Worm (Caenorhabditis elegans) whole organism, mixed stage, embryonic: ENCODE results near the gene Y102E9.3.

Source experiments
- bed-3 ChIP-seq: fragments of 200-800 bp; sonication (Bioruptor generic); optimal IDR thresholded peaks from 3 replicates; lab custom pipeline; 2018; ENCODE audit warnings: mild to moderate bottlenecking, missing genetic modification characterization, moderate library complexity, missing compliant biosample characterization
- ceh-83 ChIP-seq: fragments of 200-800 bp; sonication (Bioruptor generic); optimal IDR thresholded peaks from 2 replicates; lab custom pipeline; 2018; ENCODE audit warnings: mild to moderate bottlenecking, missing genetic modification characterization, missing compliant biosample characterization
- elt-1 ChIP-seq: sonication (generic microtip); optimal IDR thresholded peaks from 2 replicates; lab custom pipeline; 2017; ENCODE audit warnings: missing genetic modification characterization, mild to moderate bottlenecking, missing compliant biosample characterization, antibody characterized with exemption, moderate library complexity, borderline replicate concordance; ENCODE audit not compliant: insufficient read depth
- mab-5 ChIP-seq: fragments of 150-350 bp; optimal IDR thresholded peaks from 2 replicates; lab custom pipeline; 2014; ENCODE audit warnings: missing biosample characterization, missing genetic modification characterization
- nhr-12 ChIP-seq: fragments of 150-350 bp; optimal IDR thresholded peaks from 2 replicates; lab custom pipeline; 2014; ENCODE audit warnings: missing biosample characterization, missing genetic modification characterization
- nhr-237 ChIP-seq: fragments of 150-350 bp; optimal IDR thresholded peaks from 2 replicates; lab custom pipeline; 2014; ENCODE audit warnings: missing biosample characterization, missing genetic modification characterization
- nhr-28 ChIP-seq: fragments of 150-350 bp; optimal IDR thresholded peaks from 2 replicates; lab custom pipeline; 2014; ENCODE audit warnings: missing biosample characterization, missing genetic modification characterization
- nhr-76 ChIP-seq: sonication (generic microtip); optimal IDR thresholded peaks from 2 replicates; lab custom pipeline; 2017; ENCODE audit warnings: missing biosample characterization, missing genetic modification characterization
- pha-4 ChIP-seq: fragments of 150-350 bp; optimal IDR thresholded peaks from 2 replicates; lab custom pipeline; 2018; ENCODE audit warnings: missing biosample characterization, missing genetic modification reagents, missing genetic modification characterization
- snpc-4 ChIP-seq: fragments of 150-350 bp; optimal IDR thresholded peaks from 2 replicates; lab custom pipeline; 2014; ENCODE audit warnings: missing biosample characterization, missing genetic modification characterization
- unc-39 ChIP-seq: fragments of 150-350 bp; optimal IDR thresholded peaks from 2 replicates; lab custom pipeline; 2014; ENCODE audit warnings: missing biosample characterization, missing genetic modification characterization
- unc-62 ChIP-seq: fragments of 150-350 bp; optimal IDR thresholded peaks from 2 replicates; lab custom pipeline; 2014; ENCODE audit warnings: missing biosample characterization, missing genetic modification reagents, missing genetic modification characterization
- ztf-11 ChIP-seq: fragments of 150-350 bp; optimal IDR thresholded peaks from 2 replicates; lab custom pipeline; 2014; ENCODE audit warnings: missing biosample characterization, missing genetic modification characterization

ce11 chrIII:6756769-6757168 is 22.4 kb upstream of the Y102E9.3 start:
- TF ChIP-seq unc-62 (GFP tag; lab: Kevin White, UChicago) (no peak), nhr-237 (tag; lab: Kevin White, UChicago) (no peak), nhr-28 (tag; lab: Kevin White, UChicago) (no peak), mab-5 (tag; lab: Kevin White, UChicago) (no peak), snpc-4 (no peak), unc-39 (tag; lab: Kevin White, UChicago) (no peak), bed-3 (no peak), nhr-76 (tag; lab: Kevin White, UChicago) (no peak), nhr-12 (tag; lab: Kevin White, UChicago) (no peak), ztf-11 (tag; lab: Kevin White, UChicago) (no peak), elt-1 (tag; lab: Kevin White, UChicago) (no peak), ceh-83 (GFP tag; lab: Kevin White, UChicago) (no peak), pha-4 (tag; lab: Kevin White, UChicago) (no peak)
